Worm (Caenorhabditis elegans): Measurements from ENCODE around the gene F49C12.12.
A peak's percentile ranks its signal among the peaks of the same experiment; 100 is the strongest.

F49C12.12 gene

ce11 chrIV:9333007-9333406 is 12.1 kb upstream of the F49C12.12 start:
- TF ChIP-seq fkh-10 (GFP tag; optimal IDR thresholded peaks at IDR 0.05) (no peak), lsy-2 (tag; optimal IDR thresholded peaks at IDR 0.05) (no peak), nhr-71 (tag; optimal IDR thresholded peaks at IDR 0.05) (no peak), efl-1 (optimal IDR thresholded peaks at IDR 0.05) (no peak), efl-1 (GFP tag; optimal IDR thresholded peaks at IDR 0.05 in 1 of 2) (peak in 1 of 2 experiments; percentile 41), nhr-90 (tag; optimal IDR thresholded peaks at IDR 0.05; ENCODE audit: poor library complexity) (peak; percentile 5), elt-2 (tag; optimal IDR thresholded peaks at IDR 0.05) (peak; percentile 47), pqm-1 (tag; optimal IDR thresholded peaks at IDR 0.05) (no peak), ama-1 (optimal IDR thresholded peaks at IDR 0.05) (peak; percentile 45)

DNA sequence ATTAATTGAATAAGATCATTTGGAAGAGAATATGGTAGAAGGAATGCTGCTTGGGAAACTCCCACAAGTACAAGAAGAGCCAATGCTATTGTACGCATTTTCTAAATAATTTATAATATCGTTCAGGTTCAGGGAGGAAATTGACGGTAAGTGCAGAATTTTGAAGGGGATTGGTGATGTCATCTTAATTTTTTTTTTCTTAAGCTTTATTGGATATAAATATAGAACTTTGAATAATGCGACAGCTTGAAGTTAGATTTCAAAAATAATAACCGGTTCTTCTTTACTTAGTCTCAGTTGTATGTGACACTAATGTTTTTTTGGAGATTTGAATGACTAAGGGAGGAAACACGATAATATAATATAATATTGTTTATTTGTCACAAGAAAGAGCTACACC is 9.9 kb upstream of the F49C12.12 start, which contains the start of gene nspg-7.1:
TSS of gene nspg-7.1 (minus strand) at position 101 of the 400 bp plus-strand sequence.
- TF ChIP-seq C04F5.9 (tag; optimal IDR thresholded peaks at IDR 0.05) (no peak), isw-1 (GFP tag; IDR thresholded peaks at IDR 0.05) (no peak), tbx-2 (tag; optimal IDR thresholded peaks at IDR 0.05) (no peak), zip-4 (GFP tag; optimal IDR thresholded peaks at IDR 0.05) (no peak), blmp-1 (tag; optimal IDR thresholded peaks at IDR 0.05) (no peak), unc-130 (tag; optimal IDR thresholded peaks at IDR 0.05) (no peak), pag-3 (tag; optimal IDR thresholded peaks at IDR 0.05; ENCODE audit: borderline replicate concordance, insufficient read depth) (no peak), lin-13 (GFP tag; optimal IDR thresholded peaks at IDR 0.05) (no peak), irx-1 (tag; optimal IDR thresholded peaks at IDR 0.05) (no peak), mep-1 (tag; optimal IDR thresholded peaks at IDR 0.05) (no peak), efl-3 (GFP tag; optimal IDR thresholded peaks at IDR 0.05) (no peak)

DNA sequence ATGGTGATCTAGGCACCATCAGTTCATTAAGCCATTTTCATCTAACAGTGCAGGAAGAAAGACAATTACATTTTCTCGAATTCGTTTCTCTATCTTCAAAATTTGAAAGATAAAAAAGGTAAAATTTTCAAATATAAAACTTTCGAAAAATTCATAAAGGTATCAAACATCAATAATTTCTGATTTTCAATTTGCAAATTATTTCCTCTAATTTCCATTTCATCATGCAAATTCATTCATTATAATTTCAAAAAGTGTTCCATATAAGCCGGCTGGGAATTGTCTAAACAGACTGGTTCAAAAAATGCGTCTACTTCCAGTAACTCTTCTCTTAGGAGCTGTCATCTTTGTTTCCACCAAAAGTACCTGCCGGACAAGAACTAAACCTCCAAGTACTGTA is 6.8 kb upstream of the F49C12.12 start, which contains the start of gene clec-183:
TSS of gene clec-183 (plus strand) at position 301 of the 400 bp plus-strand sequence.
- TF ChIP-seq elt-2 (tag; optimal IDR thresholded peaks at IDR 0.05) (no peak), mdl-1 (tag; optimal IDR thresholded peaks at IDR 0.05) (no peak), snu-23 (GFP tag; optimal IDR thresholded peaks at IDR 0.05) (no peak), F16B12.6 (tag; optimal IDR thresholded peaks at IDR 0.05) (no peak), dsc-1 (tag; optimal IDR thresholded peaks at IDR 0.05) (no peak), ztf-4 (tag; optimal IDR thresholded peaks at IDR 0.05) (no peak), pax-3 (tag; optimal IDR thresholded peaks at IDR 0.05) (no peak), unc-62 (GFP tag; optimal IDR thresholded peaks at IDR 0.05) (no peak)

DNA sequence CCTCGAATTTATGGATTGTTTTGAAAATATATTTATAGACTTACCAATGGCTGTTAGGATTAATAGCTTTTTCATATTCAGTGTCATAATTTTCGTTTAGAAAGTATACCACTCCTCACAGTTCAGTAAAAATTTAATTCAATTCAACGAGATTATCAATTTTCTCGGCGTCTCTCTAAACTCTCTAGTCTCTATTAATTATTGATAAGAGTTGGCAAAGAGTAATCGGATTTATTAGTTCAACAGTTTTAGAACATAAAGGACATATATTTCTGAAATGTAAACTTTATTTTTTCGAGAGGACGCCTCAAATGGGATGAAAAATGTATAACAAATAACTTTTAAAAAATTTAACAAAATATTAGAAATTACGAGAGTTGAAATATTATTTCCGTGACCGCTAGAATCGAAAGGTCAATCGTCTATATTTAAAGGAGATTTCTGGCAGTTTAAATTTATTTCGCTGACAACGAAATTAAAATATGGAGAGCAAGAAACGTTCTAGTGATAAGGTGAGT is 3.2 kb upstream of the F49C12.12 start, which contains the start of the genes nspg-11 and F49C12.15:
TSS of gene nspg-11 (minus strand) at position 101 of the 518 bp plus-strand sequence.
TSS of gene F49C12.15 (plus strand) at position 468 of the 518 bp plus-strand sequence.
- TF ChIP-seq pqm-1 (tag; optimal IDR thresholded peaks at IDR 0.05) (no peak), ces-1 (GFP tag; optimal IDR thresholded peaks at IDR 0.05) (no peak), unc-30 (tag; optimal IDR thresholded peaks at IDR 0.05) (no peak), efl-1 (optimal IDR thresholded peaks at IDR 0.05) (no peak), efl-1 (GFP tag; optimal IDR thresholded peaks at IDR 0.05 in 1 of 2) (no peak), nhr-20 (tag; optimal IDR thresholded peaks at IDR 0.05) (no peak), vab-15 (tag; optimal IDR thresholded peaks at IDR 0.05) (no peak), elt-3 (tag; optimal IDR thresholded peaks at IDR 0.05) (no peak), efl-3 (GFP tag; optimal IDR thresholded peaks at IDR 0.05) (no peak), hlh-17 (GFP tag; optimal IDR thresholded peaks at IDR 0.05; ENCODE audit: borderline replicate concordance) (no peak), C34B4.2 (tag; optimal IDR thresholded peaks at IDR 0.05) (no peak), ets-5 (GFP tag; IDR thresholded peaks at IDR 0.05) (no peak)

ce11 chrIV:9322489-9322888 is 1.6 kb upstream of the F49C12.12 start:
- TF ChIP-seq hpl-2 (GFP tag; optimal IDR thresholded peaks at IDR 0.05) (peak; percentile 8), lin-15B (tag; optimal IDR thresholded peaks at IDR 0.05) (no peak), pax-3 (tag; optimal IDR thresholded peaks at IDR 0.05) (no peak), nhr-11 (tag; optimal IDR thresholded peaks at IDR 0.05) (no peak), lin-35 (GFP tag; optimal IDR thresholded peaks at IDR 0.05) (peak in 1 of 2 experiments; percentile 6), skn-1 (tag; optimal IDR thresholded peaks at IDR 0.05) (no peak), mdl-1 (tag; optimal IDR thresholded peaks at IDR 0.05) (no peak), nhr-90 (tag; optimal IDR thresholded peaks at IDR 0.05; ENCODE audit: poor library complexity) (peak; percentile 0), nhr-77 (tag; optimal IDR thresholded peaks at IDR 0.05) (no peak), ama-1 (optimal IDR thresholded peaks at IDR 0.05) (no peak), egl-27 (tag; optimal IDR thresholded peaks at IDR 0.05) (no peak), Y116A8C.19 (tag; optimal IDR thresholded peaks at IDR 0.05; ENCODE audit: borderline replicate concordance) (no peak), xbp-1 (tag; optimal IDR thresholded peaks at IDR 0.05) (no peak), nhr-47 (tag; optimal IDR thresholded peaks at IDR 0.05) (peak; percentile 7), C04F5.9 (tag; optimal IDR thresholded peaks at IDR 0.05) (no peak), efl-3 (GFP tag; optimal IDR thresholded peaks at IDR 0.05) (no peak), efl-1 (optimal IDR thresholded peaks at IDR 0.05) (no peak), efl-1 (GFP tag; optimal IDR thresholded peaks at IDR 0.05 in 1 of 2) (peak in 1 of 2 experiments; percentile 68)

All from whole organism, L1 larva.